Worm (Caenorhabditis elegans): ENCODE data around the gene C25H3.16.
A peak's percentile ranks its signal among the peaks of the same experiment; 100 is the strongest.

The C25H3.16 gene

ce11 chrII:5665991-5666390, at the start of gene C25H3.16:
C25H3.16 (plus strand) TSS chrII:5666291.
- no peak for TF ChIP-seq mab-9 (GFP tag; IDR thresholded peaks at IDR 0.05)
- TF ChIP-seq ceh-88 (GFP tag; IDR thresholded peaks at IDR 0.05): no peak
- no peak for TF ChIP-seq lin-15B (tag; optimal IDR thresholded peaks at IDR 0.05)
- no peak for TF ChIP-seq dpl-1 (GFP tag; optimal IDR thresholded peaks at IDR 0.05)
- no peak for TF ChIP-seq grh-1 (GFP tag; IDR thresholded peaks at IDR 0.05)
- no peak for TF ChIP-seq Y116A8C.19 (tag; optimal IDR thresholded peaks at IDR 0.05; ENCODE audit: borderline replicate concordance)

ce11 chrII:5619298-5619697, 46.8 kb upstream of the C25H3.16 start, which contains the start of gene dhs-6:
dhs-6 (minus strand) TSS chrII:5619319.
- TF ChIP-seq nhr-71 (tag; optimal IDR thresholded peaks at IDR 0.05): peak; percentile 13
- TF ChIP-seq ceh-82 (tag; optimal IDR thresholded peaks at IDR 0.05): no peak
- no peak for TF ChIP-seq unc-62 (GFP tag; optimal IDR thresholded peaks at IDR 0.05)
- peak; percentile 18 for TF ChIP-seq lin-14 (GFP tag; optimal IDR thresholded peaks at IDR 0.05)
- peak; percentile 58 for TF ChIP-seq blmp-1 (tag; optimal IDR thresholded peaks at IDR 0.05)
- peak; percentile 1 for TF ChIP-seq snu-23 (GFP tag; optimal IDR thresholded peaks at IDR 0.05)
- TF ChIP-seq nhr-47 (tag; optimal IDR thresholded peaks at IDR 0.05): no peak
- TF ChIP-seq C16A3.4 (tag; optimal IDR thresholded peaks at IDR 0.05): peak; percentile 15
- no peak for TF ChIP-seq xbp-1 (tag; optimal IDR thresholded peaks at IDR 0.05)
- TF ChIP-seq ceh-8 (GFP tag; optimal IDR thresholded peaks at IDR 0.05): no peak
- TF ChIP-seq nhr-76 (tag; optimal IDR thresholded peaks at IDR 0.05): no peak
- TF ChIP-seq pag-3 (tag; optimal IDR thresholded peaks at IDR 0.05; ENCODE audit: borderline replicate concordance, insufficient read depth): no peak
- peak; percentile 56 for TF ChIP-seq nhr-85 (tag)
- TF ChIP-seq C34B4.2 (tag; optimal IDR thresholded peaks at IDR 0.05): no peak
- no peak for TF ChIP-seq lin-39 (tag; optimal IDR thresholded peaks at IDR 0.05)
- TF ChIP-seq nhr-90 (tag; optimal IDR thresholded peaks at IDR 0.05; ENCODE audit: poor library complexity): no peak
- TF ChIP-seq ceh-63 (GFP tag; optimal IDR thresholded peaks at IDR 0.05): no peak
- no peak for TF ChIP-seq isw-1 (GFP tag; IDR thresholded peaks at IDR 0.05)
- no peak for TF ChIP-seq Y116A8C.19 (tag; optimal IDR thresholded peaks at IDR 0.05; ENCODE audit: borderline replicate concordance)
- TF ChIP-seq lin-15B (tag; optimal IDR thresholded peaks at IDR 0.05): no peak
- no peak for TF ChIP-seq jun-1 (tag; optimal IDR thresholded peaks at IDR 0.05)
- no peak for TF ChIP-seq fkh-10 (GFP tag; optimal IDR thresholded peaks at IDR 0.05)
- TF ChIP-seq egl-13 (tag; optimal IDR thresholded peaks at IDR 0.05): no peak
- no peak for TF ChIP-seq unc-98 (GFP tag; IDR thresholded peaks at IDR 0.05)
- TF ChIP-seq dpl-1 (GFP tag; optimal IDR thresholded peaks at IDR 0.05): no peak
- TF ChIP-seq sptf-1 (tag; optimal IDR thresholded peaks at IDR 0.05): no peak
- no peak for TF ChIP-seq nhr-11 (tag; optimal IDR thresholded peaks at IDR 0.05)
- TF ChIP-seq swsn-7 (tag; optimal IDR thresholded peaks at IDR 0.05): no peak
- no peak for TF ChIP-seq lir-3 (tag; optimal IDR thresholded peaks at IDR 0.05; ENCODE audit: poor library complexity)
- no peak for TF ChIP-seq pqm-1 (tag; optimal IDR thresholded peaks at IDR 0.05)
- no peak for TF ChIP-seq hlh-17 (GFP tag; optimal IDR thresholded peaks at IDR 0.05; ENCODE audit: borderline replicate concordance)
- TF ChIP-seq aha-1 (tag; optimal IDR thresholded peaks at IDR 0.05): no peak
- TF ChIP-seq alr-1 (tag; optimal IDR thresholded peaks at IDR 0.05; ENCODE audit: borderline replicate concordance): no peak
- no peak for TF ChIP-seq rnt-1 (tag; optimal IDR thresholded peaks at IDR 0.05)
- no peak for TF ChIP-seq grh-1 (GFP tag; IDR thresholded peaks at IDR 0.05)
- TF ChIP-seq unc-30 (tag; optimal IDR thresholded peaks at IDR 0.05): no peak
- peak in 2 of 6 experiments; percentile 6 to 18 for TF ChIP-seq elt-3 (tag; optimal IDR thresholded peaks at IDR 0.05)
- no peak for TF ChIP-seq efl-1 (optimal IDR thresholded peaks at IDR 0.05)
- no peak for TF ChIP-seq efl-1 (GFP tag; optimal IDR thresholded peaks at IDR 0.05 in 1 of 2)
- no peak for TF ChIP-seq mef-2 (tag; optimal IDR thresholded peaks at IDR 0.05)
- no peak for TF ChIP-seq nhr-77 (tag; optimal IDR thresholded peaks at IDR 0.05)
- no peak for TF ChIP-seq sox-4 (tag; optimal IDR thresholded peaks at IDR 0.05)
- TF ChIP-seq lin-13 (GFP tag; optimal IDR thresholded peaks at IDR 0.05): no peak
- TF ChIP-seq unc-86 (tag; optimal IDR thresholded peaks at IDR 0.05): no peak
- peak; percentile 20 for TF ChIP-seq elt-2 (tag; optimal IDR thresholded peaks at IDR 0.05)
- TF ChIP-seq unc-130 (tag; optimal IDR thresholded peaks at IDR 0.05): no peak
- no peak for TF ChIP-seq tlp-1 (tag; optimal IDR thresholded peaks at IDR 0.05)
- TF ChIP-seq mab-9 (GFP tag; IDR thresholded peaks at IDR 0.05): no peak
- no peak for TF ChIP-seq aly-2 (tag; optimal IDR thresholded peaks at IDR 0.05)

Data from whole organism, L1 larva.